Worm (Caenorhabditis elegans) whole organism, L1 larva: Measurements from ENCODE around the gene nhr-153.
"Not testable (repeated sequence)": the region's sequence is repeated elsewhere in the genome, so short reads cannot be mapped to it uniquely, and the experiment has no call there.

ENCODE experiments used
- alr-1 ChIP-seq: fragments of 200-800 bp; sonication (Bioruptor generic); optimal IDR thresholded peaks from 2 replicates; lab custom pipeline; 2018; ENCODE audit warnings: borderline replicate concordance, mild to moderate bottlenecking, missing genetic modification characterization, missing compliant biosample characterization
- aly-2 ChIP-seq: fragments of 150-350 bp; optimal IDR thresholded peaks from 2 replicates; lab custom pipeline; 2014; ENCODE audit warnings: missing biosample characterization, missing genetic modification characterization
- ceh-8 ChIP-seq: fragments of 200-800 bp; sonication (Bioruptor generic); optimal IDR thresholded peaks from 2 replicates; lab custom pipeline; 2018; ENCODE audit warnings: mild to moderate bottlenecking, missing genetic modification characterization, moderate library complexity, missing compliant biosample characterization
- ceh-88 ChIP-seq: fragments of 200-800 bp; sonication (Bioruptor generic); IDR thresholded peaks from 2 replicates; pipeline ENCODE4 v1.3.6; 2022; ENCODE audit warnings: missing genetic modification characterization, missing compliant biosample characterization
- ces-1 ChIP-seq: fragments of 150-350 bp; optimal IDR thresholded peaks from 2 replicates; lab custom pipeline; 2014; ENCODE audit warnings: missing biosample characterization, missing genetic modification reagents, missing genetic modification characterization
- dsc-1 ChIP-seq: sonication (generic microtip); optimal IDR thresholded peaks from 2 replicates; lab custom pipeline; 2016; ENCODE audit warnings: mild to moderate bottlenecking, missing genetic modification characterization, missing compliant biosample characterization
- efl-1 ChIP-seq, 4 experiments: fragments of 150-350 bp; optimal IDR thresholded peaks in 3 of 4; peaks in 1 of 4; 1 replicate in 1 of 4; 2 replicates in 3 of 4; lab custom pipeline; 2014; ENCODE audit warnings: missing biosample characterization in 2 of 4, missing genetic modification characterization in 2 of 4, missing genetic modification reagents in 2 of 4
- efl-3 ChIP-seq: fragments of 200-800 bp; sonication (Bioruptor generic); optimal IDR thresholded peaks from 2 replicates; lab custom pipeline; 2018; ENCODE audit warnings: mild to moderate bottlenecking, missing genetic modification characterization, missing compliant biosample characterization
- egl-13 ChIP-seq: sonication (generic microtip); optimal IDR thresholded peaks from 2 replicates; lab custom pipeline; 2016; ENCODE audit warnings: missing genotype, missing genetic modification reagents, missing genetic modification characterization, missing compliant biosample characterization
- egl-27 ChIP-seq, 2 experiments: fragments of 150-350 bp in 1 of 2; sonication (generic microtip); optimal IDR thresholded peaks; 3 replicates each; lab custom pipeline; 2017 to 2018; ENCODE audit warnings: missing biosample characterization in 2 of 2, missing genetic modification characterization in 2 of 2, missing genetic modification reagents in 2 of 2
- elt-2 ChIP-seq: sonication (generic microtip); optimal IDR thresholded peaks from 2 replicates; lab custom pipeline; 2016; ENCODE audit warnings: missing genetic modification characterization, mild to moderate bottlenecking, inconsistent platforms, missing compliant biosample characterization, missing genetic modification reagents
- fkh-8 ChIP-seq: sonication (generic microtip); optimal IDR thresholded peaks from 2 replicates; lab custom pipeline; 2016; ENCODE audit warnings: mild to moderate bottlenecking, missing genetic modification characterization, missing compliant biosample characterization
- grh-1 ChIP-seq: fragments of 200-800 bp; sonication (Bioruptor generic); IDR thresholded peaks from 2 replicates; pipeline ENCODE4 v1.3.6; 2022; ENCODE audit warnings: missing genetic modification reagents, missing genetic modification characterization, missing compliant biosample characterization
- hlh-4 ChIP-seq: sonication (generic microtip); optimal IDR thresholded peaks from 2 replicates; lab custom pipeline; 2016; ENCODE audit warnings: mild to moderate bottlenecking, missing genetic modification characterization, missing compliant biosample characterization
- isw-1 ChIP-seq: fragments of 200-800 bp; sonication (Bioruptor generic); IDR thresholded peaks from 2 replicates; pipeline ENCODE4 v1.3.6; 2022; ENCODE audit warnings: missing genetic modification characterization, missing compliant biosample characterization
- lin-13 ChIP-seq: fragments of 150-350 bp; optimal IDR thresholded peaks from 2 replicates; lab custom pipeline; 2014; ENCODE audit warnings: missing biosample characterization, missing genetic modification reagents, missing genetic modification characterization
- lin-14 ChIP-seq: fragments of 200-800 bp; sonication (Bioruptor generic); optimal IDR thresholded peaks from 2 replicates; lab custom pipeline; 2018; ENCODE audit warnings: mild to moderate bottlenecking, missing genetic modification characterization, moderate library complexity, missing compliant biosample characterization
- mep-1 ChIP-seq: fragments of 150-350 bp; optimal IDR thresholded peaks from 2 replicates; lab custom pipeline; 2014; ENCODE audit warnings: missing biosample characterization, missing genetic modification characterization
- nhr-12 ChIP-seq: sonication (generic microtip); optimal IDR thresholded peaks from 2 replicates; lab custom pipeline; 2017; ENCODE audit warnings: missing biosample characterization, missing genetic modification characterization
- nhr-237 ChIP-seq: fragments of 150-350 bp; optimal IDR thresholded peaks from 2 replicates; lab custom pipeline; 2014; ENCODE audit warnings: missing biosample characterization, missing genetic modification characterization
- nhr-71 ChIP-seq: sonication (generic microtip); optimal IDR thresholded peaks from 2 replicates; lab custom pipeline; 2016; ENCODE audit warnings: mild to moderate bottlenecking, missing genetic modification characterization, moderate library complexity, missing compliant biosample characterization
- nhr-76 ChIP-seq: sonication (generic microtip); optimal IDR thresholded peaks from 2 replicates; lab custom pipeline; 2017; ENCODE audit warnings: missing biosample characterization, missing genetic modification characterization
- nhr-77 ChIP-seq: fragments of 150-350 bp; optimal IDR thresholded peaks from 2 replicates; lab custom pipeline; 2014; ENCODE audit warnings: missing biosample characterization, missing genetic modification characterization
- nhr-84 ChIP-seq: sonication (generic microtip); optimal IDR thresholded peaks from 2 replicates; lab custom pipeline; 2017; ENCODE audit warnings: missing biosample characterization, missing genetic modification characterization
- pag-3 ChIP-seq: sonication (generic microtip); optimal IDR thresholded peaks from 2 replicates; lab custom pipeline; 2017; ENCODE audit warnings: missing genetic modification characterization, mild to moderate bottlenecking, missing compliant biosample characterization, antibody characterized with exemption, borderline replicate concordance; ENCODE audit not compliant: insufficient read depth
- pax-3 ChIP-seq: fragments of 200-800 bp; sonication (Bioruptor generic); optimal IDR thresholded peaks from 2 replicates; lab custom pipeline; 2018; ENCODE audit warnings: mild to moderate bottlenecking, missing genetic modification characterization, moderate library complexity, missing compliant biosample characterization
- snpc-4 ChIP-seq: fragments of 150-350 bp; optimal IDR thresholded peaks from 2 replicates; lab custom pipeline; 2014; ENCODE audit warnings: missing biosample characterization, missing genetic modification characterization
- snu-23 ChIP-seq: sonication (generic microtip); optimal IDR thresholded peaks from 2 replicates; lab custom pipeline; 2016; ENCODE audit warnings: missing genetic modification characterization, missing compliant biosample characterization
- tbx-2 ChIP-seq: sonication (generic microtip); optimal IDR thresholded peaks from 2 replicates; lab custom pipeline; 2016; ENCODE audit warnings: missing genetic modification characterization, missing compliant biosample characterization
- unc-130 ChIP-seq: fragments of 150-350 bp; optimal IDR thresholded peaks from 2 replicates; lab custom pipeline; 2017; ENCODE audit warnings: missing biosample characterization, missing genetic modification characterization, inconsistent platforms
- unc-62 ChIP-seq: fragments of 150-350 bp; optimal IDR thresholded peaks from 2 replicates; lab custom pipeline; 2014; ENCODE audit warnings: missing biosample characterization, missing genetic modification reagents, missing genetic modification characterization
- ztf-11 ChIP-seq, 2 experiments: sonication (generic microtip); optimal IDR thresholded peaks; 2 replicates each; lab custom pipeline; 2016 to 2017; ENCODE audit warnings: missing genetic modification characterization in 2 of 2, missing biosample characterization in 1 of 2, missing compliant biosample characterization in 1 of 2

nhr-153 gene

ce11 chrV:12131157-12131556, 27.1 kb downstream of the nhr-153 start, which contains the start of gene enpp-1:
Gene enpp-1, plus strand, starts transcription at chrV:12131457.
- not testable (repeated sequence) for TF ChIP-seq aly-2 (tag; lab: Kevin White, UChicago); dsc-1; lin-13 (GFP tag; lab: Kevin White, UChicago)
- TF ChIP-seq, all 84 proteins: peak for 0; not testable (repeated sequence) for 84

DNA sequence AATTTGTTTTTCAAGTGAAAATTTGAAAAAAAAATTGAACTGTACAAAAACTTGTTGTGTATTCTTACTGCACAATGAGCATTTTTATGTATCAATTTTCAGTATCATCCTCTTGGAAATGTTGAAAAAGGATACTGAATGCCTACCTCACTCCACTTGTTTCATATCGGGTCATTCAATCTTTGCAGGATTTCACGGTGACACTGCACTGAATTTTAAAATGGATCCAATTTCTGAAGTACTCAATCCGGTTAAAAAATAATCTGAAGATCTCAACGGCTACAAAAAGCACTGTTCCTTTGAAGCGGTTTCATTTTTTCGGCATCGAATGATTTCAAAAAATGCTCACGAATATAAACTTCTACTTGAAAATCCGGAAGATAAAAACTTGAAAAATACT, 33.9 kb downstream of the nhr-153 start:
- TF ChIP-seq snu-23 (GFP tag; lab: Kevin White, UChicago) (no peak), egl-27 (tag; optimal IDR thresholded peaks at IDR 0.05; lab: Kevin White, UChicago) (no peak), unc-130 (tag; lab: Kevin White, UChicago) (no peak), nhr-71 (tag; lab: Kevin White, UChicago) (no peak)

- TF ChIP-seq egl-13 (tag; lab: Kevin White, UChicago): no peak
- TF ChIP-seq alr-1 (tag; lab: Kevin White, UChicago): no peak
- no peak for TF ChIP-seq lin-14
- no peak for TF ChIP-seq efl-1 (optimal IDR thresholded peaks at IDR 0.05; lab: Kevin White, UChicago)
- TF ChIP-seq efl-1 (GFP tag; optimal IDR thresholded peaks at IDR 0.05 in 1 of 2; lab: Kevin White, UChicago): peak in 1 of 2 experiments; percentile 27
- no peak for TF ChIP-seq unc-62
These were observed 36.6 kb downstream of the nhr-153 start, which contains the start of gene C27A7.3 for ce11 chrV:12140625-12141024. Gene C27A7.3, plus strand, starts transcription at chrV:12140925.

DNA sequence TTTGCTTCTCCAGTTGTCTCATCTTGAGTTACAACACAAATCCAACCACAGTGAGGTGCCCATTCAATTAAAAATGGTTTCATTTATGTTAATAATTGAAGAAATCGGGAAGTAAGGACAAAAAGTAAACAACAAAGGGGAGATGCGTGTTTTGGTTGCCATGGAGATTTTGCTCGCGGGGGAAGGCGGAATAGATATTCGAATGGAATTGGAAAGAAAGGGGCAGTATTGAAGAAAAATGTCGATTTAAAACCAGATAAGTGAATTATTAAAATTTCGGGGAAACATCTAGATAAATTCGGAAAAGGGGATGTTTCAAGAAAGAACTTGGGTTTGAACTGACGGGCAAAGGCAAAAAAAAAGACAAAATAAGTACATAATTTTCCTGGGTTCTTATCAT, 46.6 kb downstream of the nhr-153 start, which contains the start of gene che-11:
TSS of gene che-11 (minus strand) at position 101 of the 400 bp plus-strand sequence.
- TF ChIP-seq ceh-88 (GFP tag; lab: Robert Waterston, UW) (no peak), nhr-71 (tag; lab: Kevin White, UChicago) (no peak), ceh-8 (GFP tag; lab: Kevin White, UChicago) (no peak), fkh-8 (tag; lab: Kevin White, UChicago) (no peak), efl-3 (GFP tag; lab: Kevin White, UChicago) (no peak), snu-23 (GFP tag; lab: Kevin White, UChicago) (no peak), nhr-77 (no peak), nhr-84 (no peak), grh-1 (no peak), nhr-12 (tag; lab: Kevin White, UChicago) (no peak), nhr-237 (tag; lab: Kevin White, UChicago) (no peak), hlh-4 (tag; lab: Kevin White, UChicago) (no peak), nhr-76 (tag; lab: Kevin White, UChicago) (no peak), pag-3 (tag; lab: Kevin White, UChicago) (no peak), lin-14 (no peak), tbx-2 (tag; lab: Kevin White, UChicago) (no peak), ztf-11 (tag; optimal IDR thresholded peaks at IDR 0.05; lab: Kevin White, UChicago) (no peak), ces-1 (GFP tag; lab: Kevin White, UChicago) (no peak)

DNA sequence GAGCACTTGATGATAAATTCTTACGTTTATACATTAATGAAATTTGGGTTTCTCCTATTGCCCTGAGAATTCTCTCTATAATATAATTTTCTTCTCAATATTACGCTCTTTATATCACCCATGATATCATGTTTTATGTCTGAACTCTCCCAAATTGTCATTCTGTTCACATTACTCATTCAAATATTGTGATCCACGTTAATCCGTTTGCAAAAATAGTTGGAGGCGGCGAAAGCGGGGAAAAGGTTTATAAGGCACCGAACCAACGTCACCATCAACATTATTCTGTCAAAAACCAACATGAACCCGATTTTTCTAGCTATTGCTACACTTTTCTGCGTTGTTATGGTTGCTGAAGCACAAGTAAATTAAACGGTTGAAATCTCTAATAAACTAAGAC, 48.8 kb downstream of the nhr-153 start, which contains the start of gene C27A7.8:
TSS of gene C27A7.8 (plus strand) at position 301 of the 400 bp plus-strand sequence.
- TF ChIP-seq hlh-4 (tag; lab: Kevin White, UChicago): no peak
- TF ChIP-seq isw-1 (GFP tag; lab: Robert Waterston, UW): no peak
- TF ChIP-seq nhr-77: no peak
- no peak for TF ChIP-seq snpc-4
- TF ChIP-seq alr-1 (tag; lab: Kevin White, UChicago): no peak
- peak; percentile 26 for TF ChIP-seq pax-3 (tag; lab: Kevin White, UChicago)
- no peak for TF ChIP-seq nhr-237 (tag; lab: Kevin White, UChicago)
- no peak for TF ChIP-seq elt-2 (tag; lab: Kevin White, UChicago)
- no peak for TF ChIP-seq tbx-2 (tag; lab: Kevin White, UChicago)
- TF ChIP-seq mep-1 (tag; lab: Kevin White, UChicago): no peak
- peak; percentile 47 for TF ChIP-seq dsc-1
